Worm (Caenorhabditis elegans): Measurements from ENCODE around the gene cutl-25.

cutl-25 gene

ce11 chrIII:3047040-3047439 is at the start of gene cutl-25:
TSS of gene cutl-25 (minus strand) at chrIII:3047140.
- TF ChIP-seq ceh-28 (tag; optimal IDR thresholded peaks at IDR 0.05) = peak; percentile 42
- no peak for TF ChIP-seq ceh-32 (tag; optimal IDR thresholded peaks at IDR 0.05; ENCODE audit: poor library complexity)
- TF ChIP-seq mxl-2 (GFP tag; conservative IDR thresholded peaks at IDR 0.05) = no peak

ce11 chrIII:3096091-3096490 is 49.2 kb upstream of the cutl-25 start:
- TF ChIP-seq fkh-10 (GFP tag; optimal IDR thresholded peaks at IDR 0.05) (peak; percentile 56), unc-62 (GFP tag; optimal IDR thresholded peaks at IDR 0.05 in 1 of 2) (peak in 1 of 2 experiments; percentile 89), unc-62 (tag; optimal IDR thresholded peaks at IDR 0.05) (no peak), lsy-2 (tag; optimal IDR thresholded peaks at IDR 0.05) (peak in 1 of 2 experiments; percentile 25), nhr-76 (tag; optimal IDR thresholded peaks at IDR 0.05) (no peak)

ce11 chrIII:3094694-3095093 is 47.8 kb upstream of the cutl-25 start:
- no peak for TF ChIP-seq lsy-2 (tag; optimal IDR thresholded peaks at IDR 0.05)
- no peak for TF ChIP-seq mep-1 (tag; optimal IDR thresholded peaks at IDR 0.05)
- TF ChIP-seq cey-2 (tag; optimal IDR thresholded peaks at IDR 0.05; ENCODE audit: borderline replicate concordance, insufficient read depth) = no peak
- TF ChIP-seq ceh-28 (tag; optimal IDR thresholded peaks at IDR 0.05) = no peak
- no peak for TF ChIP-seq lim-7 (GFP tag; IDR thresholded peaks at IDR 0.05)
- TF ChIP-seq arid-1 (GFP tag; conservative IDR thresholded peaks at IDR 0.05) = no peak
- no peak for TF ChIP-seq ces-1 (GFP tag; optimal IDR thresholded peaks at IDR 0.05)

- TF ChIP-seq dpl-1 (GFP tag; optimal IDR thresholded peaks at IDR 0.05) = no peak
These were observed 44.6 kb upstream of the cutl-25 start, which contains the start of gene ccep-135 for ce11 chrIII:3091572-3091971. TSS of gene ccep-135 (plus strand) at chrIII:3091872.

- TF ChIP-seq fos-1 (tag; optimal IDR thresholded peaks at IDR 0.05) = no peak
These were observed 39.5 kb upstream of the cutl-25 start, which contains the start of gene sft-1 for ce11 chrIII:3086471-3086870. TSS of gene sft-1 (plus strand) at chrIII:3086671.

- TF ChIP-seq daf-12 (tag; optimal IDR thresholded peaks at IDR 0.05) (no peak), aly-2 (tag; optimal IDR thresholded peaks at IDR 0.05) (no peak), tag-97 (GFP tag; IDR thresholded peaks at IDR 0.05) (no peak), tra-1 (GFP tag; IDR thresholded peaks at IDR 0.05) (no peak), aha-1 (tag) (peak; percentile 47), dmd-8 (GFP tag; IDR thresholded peaks at IDR 0.05) (no peak), nhr-102 (tag; optimal IDR thresholded peaks at IDR 0.05) (no peak), lin-38 (GFP tag; IDR thresholded peaks at IDR 0.05) (peak; percentile 55), zfp-2 (tag; optimal IDR thresholded peaks at IDR 0.05) (no peak), fos-1 (tag; optimal IDR thresholded peaks at IDR 0.05) (no peak), ceh-44 (GFP tag; IDR thresholded peaks at IDR 0.05) (no peak), nhr-48 (tag; optimal IDR thresholded peaks at IDR 0.05) (no peak), nhr-25 (tag; optimal IDR thresholded peaks at IDR 0.05; ENCODE audit: borderline replicate concordance, insufficient read depth) (no peak), Y48G9A.11 (GFP tag; IDR thresholded peaks at IDR 0.05) (peak; percentile 88), F44E2.7 (GFP tag; IDR thresholded peaks at IDR 0.05) (no peak), T20F7.1 (GFP tag; optimal IDR thresholded peaks at IDR 0.05) (peak; percentile 95), zfp-3 (GFP tag; conservative IDR thresholded peaks at IDR 0.05) (0 out of 2 replicates have a peak, but pooled peaks have one; percentile 7), unc-62 (GFP tag; optimal IDR thresholded peaks at IDR 0.05 in 1 of 2) (peak in 1 of 2 experiments; percentile 10), unc-62 (tag; optimal IDR thresholded peaks at IDR 0.05) (no peak), dmd-6 (GFP tag; IDR thresholded peaks at IDR 0.05) (no peak), lsy-2 (tag; optimal IDR thresholded peaks at IDR 0.05) (peak in 1 of 2 experiments; percentile 64), dpl-1 (GFP tag; optimal IDR thresholded peaks at IDR 0.05) (peak; percentile 77)
These were observed 23.2 kb upstream of the cutl-25 start, which contains the start of gene H06I04.3 for ce11 chrIII:3070026-3070573. TSS of gene H06I04.3 (plus strand) at chrIII:3070523.

Measured in whole organism, L4 larva.